Fruit fly (Drosophila melanogaster) whole organism, embryonic: ENCODE results near the gene qtc.

ENCODE experiments used
- Asciz ChIP-seq: fragments of 200-800 bp; sonication (Bioruptor generic); optimal IDR thresholded peaks from 2 replicates; lab custom pipeline; 2017; ENCODE audit warnings: missing biosample characterization, mild to moderate bottlenecking, missing genetic modification characterization, missing genetic modification reagents
- Bdp1 ChIP-seq: fragments of 200-800 bp; sonication (Bioruptor generic); optimal IDR thresholded peaks from 3 replicates; lab custom pipeline; 2016; ENCODE audit warnings: missing biosample characterization, missing genetic modification characterization
- CG12236 ChIP-seq: fragments of 200-800 bp; sonication (Bioruptor generic); optimal IDR thresholded peaks from 2 replicates; lab custom pipeline; 2016; ENCODE audit warnings: missing biosample characterization, missing genetic modification characterization
- CG13123 ChIP-seq: fragments of 200-800 bp; sonication (Bioruptor generic); optimal IDR thresholded peaks from 2 replicates; lab custom pipeline; 2016; ENCODE audit warnings: missing biosample characterization, missing genetic modification characterization
- CG13296 ChIP-seq: fragments of 200-800 bp; sonication (Bioruptor generic); optimal IDR thresholded peaks from 3 replicates; lab custom pipeline; 2018; ENCODE audit warnings: missing biosample characterization, mild to moderate bottlenecking, missing genetic modification characterization
- CG14441 ChIP-seq: fragments of 200-800 bp; sonication (Bioruptor generic); IDR thresholded peaks from 2 replicates; pipeline ENCODE4 v1.3.6; 2022; ENCODE audit warnings: missing biosample characterization, missing genetic modification characterization
- CG15269 ChIP-seq: fragments of 200-800 bp; sonication (Bioruptor generic); optimal IDR thresholded peaks from 2 replicates; lab custom pipeline; 2018; ENCODE audit warnings: missing biosample characterization, mild to moderate bottlenecking, missing genetic modification characterization, moderate library complexity
- CG1529 ChIP-seq: fragments of 200-800 bp; sonication (Bioruptor generic); optimal IDR thresholded peaks from 3 replicates; lab custom pipeline; 2018; ENCODE audit warnings: missing biosample characterization, missing genetic modification characterization
- CG15601 ChIP-seq: fragments of 200-800 bp; sonication (Bioruptor generic); optimal IDR thresholded peaks from 3 replicates; lab custom pipeline; 2019; ENCODE audit warnings: missing biosample characterization, mild to moderate bottlenecking, missing genetic modification characterization, moderate library complexity
- CG1603 ChIP-seq: fragments of 200-800 bp; sonication (Bioruptor generic); optimal IDR thresholded peaks from 2 replicates; lab custom pipeline; 2019; ENCODE audit warnings: missing biosample characterization, mild to moderate bottlenecking, missing genetic modification characterization, moderate library complexity
- CG16863 ChIP-seq: fragments of 200-800 bp; sonication (Bioruptor generic); optimal IDR thresholded peaks from 3 replicates; lab custom pipeline; 2016; ENCODE audit warnings: missing biosample characterization, missing genetic modification characterization
- CG17186 ChIP-seq: fragments of 200-800 bp; sonication (Bioruptor generic); optimal IDR thresholded peaks from 3 replicates; lab custom pipeline; 2017; ENCODE audit warnings: missing biosample characterization, missing genetic modification reagents, missing genetic modification characterization
- CG17361 ChIP-seq: fragments of 200-800 bp; sonication (Bioruptor generic); IDR thresholded peaks from 3 replicates; pipeline ENCODE4 v1.3.6; 2022; ENCODE audit warnings: missing biosample characterization, missing genetic modification characterization
- CG18599 ChIP-seq: fragments of 200-800 bp; sonication (Bioruptor generic); optimal IDR thresholded peaks from 3 replicates; lab custom pipeline; 2017; ENCODE audit warnings: missing biosample characterization, missing genetic modification characterization, mild to moderate bottlenecking, moderate library complexity, missing genetic modification reagents
- CG2875 ChIP-seq: fragments of 200-800 bp; sonication (Bioruptor generic); optimal IDR thresholded peaks from 2 replicates; lab custom pipeline; 2017; ENCODE audit warnings: missing biosample characterization, mild to moderate bottlenecking, missing genetic modification characterization, missing genetic modification reagents
- CG30403 ChIP-seq: fragments of 200-800 bp; sonication (Bioruptor generic); optimal IDR thresholded peaks from 3 replicates; lab custom pipeline; 2016; ENCODE audit warnings: missing biosample characterization, missing genetic modification characterization
- CG3163 ChIP-seq: fragments of 200-800 bp; sonication (Bioruptor generic); optimal IDR thresholded peaks from 3 replicates; lab custom pipeline; 2016; ENCODE audit warnings: missing biosample characterization, missing genetic modification characterization
- CG33213 ChIP-seq: fragments of 200-800 bp; sonication (Bioruptor generic); optimal IDR thresholded peaks from 3 replicates; lab custom pipeline; 2016; ENCODE audit warnings: missing biosample characterization, missing genetic modification characterization
- CG3838 ChIP-seq: fragments of 200-800 bp; sonication (Bioruptor generic); optimal IDR thresholded peaks from 3 replicates; lab custom pipeline; 2016; ENCODE audit warnings: missing biosample characterization, missing genetic modification characterization
- CG4820 ChIP-seq: fragments of 200-800 bp; sonication (Bioruptor generic); optimal IDR thresholded peaks from 3 replicates; lab custom pipeline; 2016; ENCODE audit warnings: missing biosample characterization, missing genetic modification characterization
- CG7839 ChIP-seq: fragments of 200-800 bp; sonication (Bioruptor generic); optimal IDR thresholded peaks from 3 replicates; lab custom pipeline; 2018; ENCODE audit warnings: missing biosample characterization, mild to moderate bottlenecking, missing genetic modification characterization, moderate library complexity
- CG7928 ChIP-seq: fragments of 200-800 bp; sonication (Bioruptor generic); optimal IDR thresholded peaks from 2 replicates; lab custom pipeline; 2017; ENCODE audit warnings: missing biosample characterization, mild to moderate bottlenecking, missing genetic modification characterization
- CHES-1-like ChIP-seq: fragments of 200-800 bp; sonication (Bioruptor generic); optimal IDR thresholded peaks from 2 replicates; lab custom pipeline; 2016; ENCODE audit warnings: missing biosample characterization, missing genetic modification characterization
- Dip3 ChIP-seq: fragments of 200-800 bp; sonication (Bioruptor generic); optimal IDR thresholded peaks from 3 replicates; lab custom pipeline; 2016; ENCODE audit warnings: missing biosample characterization, missing genetic modification characterization
- Doc2 ChIP-seq: fragments of 200-800 bp; sonication (Bioruptor generic); IDR thresholded peaks from 2 replicates; pipeline ENCODE4 v1.3.6; 2022; ENCODE audit warnings: missing biosample characterization, missing genetic modification characterization
- Dp ChIP-seq: fragments of 200-800 bp; sonication (Bioruptor generic); optimal IDR thresholded peaks from 2 replicates; lab custom pipeline; 2018; ENCODE audit warnings: missing biosample characterization, mild to moderate bottlenecking, missing genetic modification characterization, moderate library complexity
- Fer2 ChIP-seq: fragments of 200-800 bp; sonication (Bioruptor generic); optimal IDR thresholded peaks from 2 replicates; lab custom pipeline; 2018; ENCODE audit warnings: missing biosample characterization, mild to moderate bottlenecking, missing genetic modification characterization, moderate library complexity
- Fer3 ChIP-seq: fragments of 200-800 bp; sonication (Bioruptor generic); optimal IDR thresholded peaks from 2 replicates; lab custom pipeline; 2018; ENCODE audit warnings: missing biosample characterization, mild to moderate bottlenecking, missing genetic modification characterization, moderate library complexity
- H15 ChIP-seq: fragments of 200-800 bp; sonication (Bioruptor generic); IDR thresholded peaks from 3 replicates; pipeline ENCODE4 v1.3.6; 2022; ENCODE audit warnings: missing biosample characterization, missing genetic modification characterization
- Hr39 ChIP-seq: fragments of >200 bp; optimal IDR thresholded peaks from 2 replicates; lab custom pipeline; 2017
- Nf-YC ChIP-seq: fragments of 200-800 bp; optimal IDR thresholded peaks from 3 replicates; lab custom pipeline; 2019; ENCODE audit warnings: missing biosample characterization, mild to moderate bottlenecking, missing genetic modification characterization, moderate library complexity
- Oli ChIP-seq: fragments of 200-800 bp; sonication (Bioruptor generic); optimal IDR thresholded peaks from 2 replicates; lab custom pipeline; 2018; ENCODE audit warnings: missing biosample characterization, mild to moderate bottlenecking, missing genetic modification characterization, moderate library complexity
- Spps ChIP-seq: fragments of 200-800 bp; sonication (Bioruptor generic); optimal IDR thresholded peaks from 2 replicates; lab custom pipeline; 2018; ENCODE audit warnings: missing biosample characterization, mild to moderate bottlenecking, missing genetic modification characterization
- amos ChIP-seq: fragments of 200-800 bp; sonication (Bioruptor generic); IDR thresholded peaks from 2 replicates; pipeline ENCODE4 v1.3.6; 2022; ENCODE audit warnings: missing biosample characterization, missing genetic modification characterization; ENCODE audit not compliant: partially characterized antibody
- az2 ChIP-seq: fragments of 200-800 bp; sonication (Bioruptor generic); optimal IDR thresholded peaks from 3 replicates; lab custom pipeline; 2016; ENCODE audit warnings: missing biosample characterization, missing genetic modification characterization
- croc ChIP-seq: fragments of 200-800 bp; sonication (Bioruptor generic); conservative IDR thresholded peaks from 3 replicates; pipeline ENCODE4 v1.3.6; 2022; ENCODE audit warnings: missing biosample characterization, missing genetic modification characterization
- dpn ChIP-seq, 2 experiments: fragments of 200-800 bp; sonication (Bioruptor generic); optimal IDR thresholded peaks; 3 replicates each; lab custom pipeline; 2016; ENCODE audit warnings: missing biosample characterization in 2 of 2, missing genetic modification characterization in 2 of 2
- en ChIP-seq: fragments of 200-800 bp; sonication (Bioruptor generic); optimal IDR thresholded peaks from 2 replicates; lab custom pipeline; 2016; ENCODE audit warnings: missing biosample characterization, missing genetic modification characterization
- fd102C ChIP-seq: fragments of 200-800 bp; sonication (Bioruptor generic); optimal IDR thresholded peaks from 2 replicates; lab custom pipeline; 2018; ENCODE audit warnings: missing biosample characterization, mild to moderate bottlenecking, missing genetic modification characterization, moderate library complexity
- her ChIP-seq: fragments of 200-800 bp; sonication (Bioruptor generic); optimal IDR thresholded peaks from 2 replicates; lab custom pipeline; 2016; ENCODE audit warnings: missing biosample characterization, missing genetic modification characterization
- nom ChIP-seq: fragments of 200-800 bp; sonication (Bioruptor generic); optimal IDR thresholded peaks from 2 replicates; lab custom pipeline; 2017; ENCODE audit warnings: missing biosample characterization, missing genetic modification characterization, mild to moderate bottlenecking, moderate library complexity, missing genetic modification reagents
- pnt ChIP-seq: fragments of 200-800 bp; sonication (Bioruptor generic); optimal IDR thresholded peaks from 3 replicates; lab custom pipeline; 2016; ENCODE audit warnings: missing biosample characterization, missing genetic modification characterization
- pros ChIP-seq: fragments of 200-800 bp; sonication (Bioruptor generic); optimal IDR thresholded peaks from 3 replicates; lab custom pipeline; 2019; ENCODE audit warnings: missing biosample characterization, mild to moderate bottlenecking, missing genetic modification characterization, moderate library complexity
- rib ChIP-seq: fragments of 200-800 bp; sonication (Bioruptor generic); IDR thresholded peaks from 2 replicates; pipeline ENCODE4 v1.3.6; 2022; ENCODE audit warnings: missing biosample characterization, missing genetic modification characterization
- scrt ChIP-seq: fragments of 200-800 bp; sonication (Bioruptor generic); optimal IDR thresholded peaks from 2 replicates; lab custom pipeline; 2018; ENCODE audit warnings: missing biosample characterization, mild to moderate bottlenecking, missing genetic modification characterization, moderate library complexity
- sens-2 ChIP-seq: fragments of 200-800 bp; sonication (Bioruptor generic); IDR thresholded peaks from 2 replicates; pipeline ENCODE4 v1.3.6; 2022; ENCODE audit warnings: missing biosample characterization, missing genetic modification characterization
- sima ChIP-seq: fragments of 200-800 bp; sonication (Bioruptor generic); optimal IDR thresholded peaks from 2 replicates; lab custom pipeline; 2016; ENCODE audit warnings: missing biosample characterization, missing genetic modification characterization
- sqz ChIP-seq: fragments of 200-800 bp; sonication (Bioruptor generic); optimal IDR thresholded peaks from 3 replicates; lab custom pipeline; 2018; ENCODE audit warnings: missing biosample characterization, mild to moderate bottlenecking, missing genetic modification characterization
- wek ChIP-seq: fragments of 200-800 bp; sonication (Bioruptor generic); optimal IDR thresholded peaks from 3 replicates; lab custom pipeline; 2018; ENCODE audit warnings: missing biosample characterization, mild to moderate bottlenecking, missing genetic modification characterization, moderate library complexity
- zf30C ChIP-seq: fragments of 200-800 bp; sonication (Bioruptor generic); optimal IDR thresholded peaks from 3 replicates; lab custom pipeline; 2018; ENCODE audit warnings: missing biosample characterization, mild to moderate bottlenecking, missing genetic modification characterization

qtc gene

DNA sequence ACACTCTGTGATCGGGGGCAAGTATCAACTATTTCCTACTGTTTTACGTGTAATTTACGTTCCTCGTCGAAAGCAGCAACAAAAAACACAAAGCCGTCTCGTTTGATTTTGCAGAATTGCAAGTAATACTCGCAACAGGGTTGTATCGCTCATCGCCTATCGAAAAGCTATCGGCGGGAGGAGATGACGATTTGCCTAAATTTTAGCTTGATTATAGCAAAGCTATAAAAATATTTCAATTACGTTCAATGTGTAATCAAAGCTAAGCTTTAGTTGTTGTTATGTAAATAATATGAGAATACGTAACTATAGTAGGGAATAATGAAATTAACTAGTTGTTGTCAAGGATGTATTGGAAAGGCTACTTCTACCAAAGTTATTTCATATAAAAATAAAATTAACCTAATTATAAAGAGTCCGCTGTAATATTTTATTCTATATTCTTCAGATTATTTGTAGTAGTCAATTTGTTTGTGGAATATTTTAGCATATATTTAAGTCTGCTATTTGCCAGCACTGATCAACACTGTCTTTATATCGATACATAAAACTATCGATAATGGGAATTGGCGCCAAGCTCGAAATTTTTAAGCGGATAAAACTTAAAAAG, 865 bp upstream of the qtc start, which contains the start of gene Rpn11 (continued):
- TF ChIP-seq CG13123 (no peak), Spps (tag; lab: Kevin White, UChicago) (peak; percentile 34), CG7928 (GFP tag; lab: Kevin White, UChicago) (no peak), CG33213 (GFP tag; lab: Kevin White, UChicago) (no peak), CG1529 (peak; percentile 22), wek (no peak), Hr39 (lab: Kevin White, UChicago) (no peak), Dip3 (GFP tag; lab: Kevin White, UChicago) (peak; percentile 34), az2 (peak; percentile 67), Doc2 (GFP tag; lab: Robert Waterston, UW) (no peak), CG18599 (peak; percentile 67), Nf-YC (tag; lab: Kevin White, UChicago) (peak; percentile 75), pnt (GFP tag; lab: Kevin White, UChicago) (no peak), rib (GFP tag; lab: Robert Waterston, UW) (no peak), sqz (GFP tag; lab: Kevin White, UChicago) (no peak), CG15601 (tag; lab: Kevin White, UChicago) (peak; percentile 56), her (GFP tag; lab: Kevin White, UChicago) (no peak), en (no peak), CG2875 (GFP tag; lab: Kevin White, UChicago) (peak; percentile 22), Fer2 (tag; lab: Kevin White, UChicago) (peak; percentile 41), CG16863 (GFP tag; lab: Kevin White, UChicago) (no peak), nom (GFP tag; lab: Kevin White, UChicago) (peak; percentile 28), CG3838 (no peak), pros (GFP tag; lab: Kevin White, UChicago) (no peak), CG13296 (GFP tag; lab: Kevin White, UChicago) (peak; percentile 68), Oli (peak; percentile 44), H15 (GFP tag; lab: Robert Waterston, UW) (no peak), zf30C (GFP tag; lab: Kevin White, UChicago) (no peak), CG17361 (GFP tag; lab: Robert Waterston, UW) (peak; percentile 86), Asciz (peak; percentile 15), sima (GFP tag; lab: Kevin White, UChicago) (no peak), CG30403 (GFP tag; lab: Kevin White, UChicago) (peak; percentile 86), scrt (GFP tag; lab: Kevin White, UChicago) (peak; percentile 15), sens-2 (no peak), CG17186 (no peak), amos (peak; percentile 45), CG4820 (GFP tag; lab: Kevin White, UChicago) (peak; percentile 52), croc (peak; percentile 21; the same call in 1 of the 3 replicates), fd102C (GFP tag; lab: Kevin White, UChicago) (no peak), dpn (GFP tag; optimal IDR thresholded peaks at IDR 0.05; lab: Kevin White, UChicago) (peak; percentile 51 to 75), CG1603 (tag; lab: Kevin White, UChicago) (peak; percentile 47), CG7839 (tag; lab: Kevin White, UChicago) (peak; percentile 71), Dp (GFP tag; lab: Kevin White, UChicago) (peak; percentile 87), Fer3 (tag; lab: Kevin White, UChicago) (peak; percentile 66), CG12236 (GFP tag; lab: Kevin White, UChicago) (no peak), CG15269 (tag; lab: Kevin White, UChicago) (peak; percentile 69), CHES-1-like (GFP tag; lab: Kevin White, UChicago) (peak; percentile 7), Bdp1 (peak; percentile 15), CG3163 (GFP tag; lab: Kevin White, UChicago) (no peak), CG14441 (peak; percentile 14; the same call in 1 of the 2 replicates)
